Fruit fly (Drosophila melanogaster): Measurements from ENCODE around the gene RpS27.
A peak's percentile ranks its signal among the peaks of the same experiment; 100 is the strongest.

The RpS27 gene

dm6 chr3R:25209207-25209606, 38.1 kb downstream of the RpS27 start:
- TF ChIP-seq pan (optimal IDR thresholded peaks at IDR 0.05) (no peak), CG8478 (optimal IDR thresholded peaks at IDR 0.05) (no peak), usp (GFP tag; optimal IDR thresholded peaks at IDR 0.05) (no peak)

DNA sequence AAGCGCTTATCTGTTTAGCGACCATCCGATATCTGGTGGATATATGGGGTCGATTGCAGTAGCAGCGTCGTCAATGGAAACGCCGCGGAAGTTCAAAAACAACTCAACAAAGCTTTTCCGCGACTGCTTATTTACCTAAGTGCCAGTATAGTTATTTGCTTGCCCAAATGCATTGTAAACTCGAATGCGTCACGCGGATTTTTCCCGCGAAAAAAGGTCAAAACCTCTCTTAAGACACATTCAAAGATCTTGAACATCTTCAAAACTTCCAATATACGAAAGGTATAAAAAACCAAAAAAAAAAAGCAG, 38.6 kb downstream of the RpS27 start:
- no peak for TF ChIP-seq CG8478 (optimal IDR thresholded peaks at IDR 0.05)
- TF ChIP-seq pan (optimal IDR thresholded peaks at IDR 0.05), result no peak
- TF ChIP-seq psq (optimal IDR thresholded peaks at IDR 0.05), result no peak
- TF ChIP-seq EcR (GFP tag; optimal IDR thresholded peaks at IDR 0.05), result no peak
- TF ChIP-seq Dll (optimal IDR thresholded peaks at IDR 0.05), result no peak
- TF ChIP-seq usp (GFP tag; optimal IDR thresholded peaks at IDR 0.05), result no peak

- TF ChIP-seq EcR (GFP tag; optimal IDR thresholded peaks at IDR 0.05), result no peak
- TF ChIP-seq Dll (optimal IDR thresholded peaks at IDR 0.05), result no peak
- TF ChIP-seq pan (optimal IDR thresholded peaks at IDR 0.05), result no peak
- no peak for TF ChIP-seq usp (GFP tag; optimal IDR thresholded peaks at IDR 0.05)
- TF ChIP-seq CG8478 (optimal IDR thresholded peaks at IDR 0.05), result no peak
- TF ChIP-seq psq (optimal IDR thresholded peaks at IDR 0.05), result no peak
Measured at dm6 chr3R:25208042-25208766, 39.1 kb downstream of the RpS27 start, which contains the start of gene Cad96Ca. Gene Cad96Ca (minus strand): TSS chr3R:25208283.

- TF ChIP-seq psq (optimal IDR thresholded peaks at IDR 0.05), result no peak
- no peak for TF ChIP-seq CG8478 (optimal IDR thresholded peaks at IDR 0.05)
- TF ChIP-seq usp (GFP tag; optimal IDR thresholded peaks at IDR 0.05), result no peak
- no peak for TF ChIP-seq pan (optimal IDR thresholded peaks at IDR 0.05)
- no peak for TF ChIP-seq Dll (optimal IDR thresholded peaks at IDR 0.05)
- no peak for TF ChIP-seq EcR (GFP tag; optimal IDR thresholded peaks at IDR 0.05)
Measured at dm6 chr3R:25207405-25208003, 39.8 kb downstream of the RpS27 start.

dm6 chr3R:25205413-25205977, 41.8 kb downstream of the RpS27 start:
- TF ChIP-seq EcR (GFP tag; optimal IDR thresholded peaks at IDR 0.05), result peak in 1 of 2 experiments; percentile 52
- TF ChIP-seq psq (optimal IDR thresholded peaks at IDR 0.05), result no peak

dm6 chr3R:25199321-25199868, 47.9 kb downstream of the RpS27 start, which contains the start of gene CG13654:
Gene CG13654 (plus strand): TSS chr3R:25199818.
- TF ChIP-seq psq (optimal IDR thresholded peaks at IDR 0.05) (no peak), EcR (GFP tag; optimal IDR thresholded peaks at IDR 0.05) (no peak), CG8478 (optimal IDR thresholded peaks at IDR 0.05) (no peak), pan (optimal IDR thresholded peaks at IDR 0.05) (no peak), usp (GFP tag; optimal IDR thresholded peaks at IDR 0.05) (no peak), Dll (optimal IDR thresholded peaks at IDR 0.05) (no peak)

Measured in whole organism.